In genomic region chrIII:7272828-7273227, ce11 we compare ENCODE assay signal across 5 worm cellular contexts.
TF ChIP-seq lines count a peak whose summit lies in the region.

No protein-coding gene starts in this region.

TF ChIP-seq in whole organism, L1 larva, 84 proteins besides CTCF, POLR2A, EP300 and RAD21 (continued from another document and continues in another):
- TF ChIP-seq zag-1 (tag; optimal IDR thresholded peaks at IDR 0.05; lab: Kevin White, UChicago), result no peak
- no peak for TF ChIP-seq ama-1 (optimal IDR thresholded peaks at IDR 0.05; lab: Kevin White, UChicago)
- TF ChIP-seq hpl-2 (GFP tag; optimal IDR thresholded peaks at IDR 0.05; lab: Kevin White, UChicago), result no peak
- TF ChIP-seq unc-98 (GFP tag; IDR thresholded peaks at IDR 0.05; lab: Robert Waterston, UW), result no peak
- no peak for TF ChIP-seq dsc-1 (tag; optimal IDR thresholded peaks at IDR 0.05; lab: Kevin White, UChicago)
- peak in 1 of 2 experiments; percentile 79 for TF ChIP-seq lin-35 (GFP tag; optimal IDR thresholded peaks at IDR 0.05; lab: Kevin White, UChicago)
- no peak for TF ChIP-seq fos-1 (tag; optimal IDR thresholded peaks at IDR 0.05; lab: Kevin White, UChicago)
- TF ChIP-seq sptf-1 (tag; optimal IDR thresholded peaks at IDR 0.05; lab: Kevin White, UChicago), result no peak
- TF ChIP-seq hlh-17 (GFP tag; optimal IDR thresholded peaks at IDR 0.05; lab: Kevin White, UChicago; ENCODE audit: borderline replicate concordance), result no peak
- peak; percentile 96 for TF ChIP-seq blmp-1 (tag; optimal IDR thresholded peaks at IDR 0.05; lab: Kevin White, UChicago)
- TF ChIP-seq ceh-88 (GFP tag; IDR thresholded peaks at IDR 0.05; lab: Robert Waterston, UW), result no peak
- TF ChIP-seq ztf-4 (tag; optimal IDR thresholded peaks at IDR 0.05; lab: Kevin White, UChicago), result peak; percentile 2
- TF ChIP-seq mep-1 (tag; optimal IDR thresholded peaks at IDR 0.05; lab: Kevin White, UChicago), result peak; percentile 82
- TF ChIP-seq sup-37 (GFP tag; optimal IDR thresholded peaks at IDR 0.05; lab: Kevin White, UChicago), result no peak
- no peak for TF ChIP-seq snpc-4 (tag; optimal IDR thresholded peaks at IDR 0.05; lab: Kevin White, UChicago)
- TF ChIP-seq efl-3 (GFP tag; optimal IDR thresholded peaks at IDR 0.05; lab: Kevin White, UChicago), result no peak
- no peak for TF ChIP-seq zip-4 (GFP tag; optimal IDR thresholded peaks at IDR 0.05; lab: Kevin White, UChicago)
- peak; percentile 46 for TF ChIP-seq lin-13 (GFP tag; optimal IDR thresholded peaks at IDR 0.05; lab: Kevin White, UChicago)
- TF ChIP-seq nhr-84 (tag; optimal IDR thresholded peaks at IDR 0.05; lab: Kevin White, UChicago), result no peak
- TF ChIP-seq jun-1 (tag; optimal IDR thresholded peaks at IDR 0.05; lab: Kevin White, UChicago), result no peak
- TF ChIP-seq lin-14 (GFP tag; optimal IDR thresholded peaks at IDR 0.05; lab: Kevin White, UChicago), result peak; percentile 87
- no peak for TF ChIP-seq sox-4 (tag; optimal IDR thresholded peaks at IDR 0.05; lab: Kevin White, UChicago)
- TF ChIP-seq vab-15 (tag; optimal IDR thresholded peaks at IDR 0.05; lab: Kevin White, UChicago), result no peak
- TF ChIP-seq C34B4.2 (tag; optimal IDR thresholded peaks at IDR 0.05; lab: Kevin White, UChicago), result no peak
- peak; percentile 27 for TF ChIP-seq rnt-1 (tag; optimal IDR thresholded peaks at IDR 0.05; lab: Kevin White, UChicago)
- no peak for TF ChIP-seq F16B12.6 (tag; optimal IDR thresholded peaks at IDR 0.05; lab: Kevin White, UChicago)
- TF ChIP-seq ces-1 (GFP tag; optimal IDR thresholded peaks at IDR 0.05; lab: Kevin White, UChicago), result no peak
- TF ChIP-seq ceh-8 (GFP tag; optimal IDR thresholded peaks at IDR 0.05; lab: Kevin White, UChicago), result no peak

TF ChIP-seq in whole organism, L2 larva, 48 proteins besides CTCF, POLR2A, EP300 and RAD21 (continued from another document):
- TF ChIP-seq nhr-129 (tag; optimal IDR thresholded peaks at IDR 0.05; lab: Kevin White, UChicago), result peak; percentile 89
- peak; percentile 92 for TF ChIP-seq nhr-21 (tag; optimal IDR thresholded peaks at IDR 0.05; lab: Kevin White, UChicago)
- TF ChIP-seq alr-1 (tag; optimal IDR thresholded peaks at IDR 0.05; lab: Kevin White, UChicago), result no peak
- peak; percentile 64 for TF ChIP-seq egl-27 (tag; optimal IDR thresholded peaks at IDR 0.05; lab: Kevin White, UChicago)

TF ChIP-seq in whole organism, L3 larva, 47 proteins besides CTCF, POLR2A, EP300 and RAD21 (continued from another document):
- TF ChIP-seq pqm-1 (tag; optimal IDR thresholded peaks at IDR 0.05; lab: Kevin White, UChicago), result peak; percentile 29
TF ChIP-seq in whole organism, L3 larva: peak in this region for 11.

TF ChIP-seq in whole organism, L4 larva, 104 proteins besides CTCF, POLR2A, EP300 and RAD21 (continued from another document):
- TF ChIP-seq pqm-1 (tag; optimal IDR thresholded peaks at IDR 0.05; lab: Kevin White, UChicago), result peak; percentile 70
- TF ChIP-seq lsy-2 (tag; optimal IDR thresholded peaks at IDR 0.05; lab: Kevin White, UChicago), result peak in 1 of 2 experiments; percentile 37
- 0 out of 2 replicates have a peak, but pooled peaks have one; percentile 17 for TF ChIP-seq dmd-9 (GFP tag; IDR thresholded peaks at IDR 0.05; lab: Robert Waterston, UW)
- TF ChIP-seq lin-1 (GFP tag; IDR thresholded peaks at IDR 0.05; lab: Robert Waterston, UW), result peak; percentile 36; the same call in 1 of the 2 replicates
- no peak for TF ChIP-seq gei-8 (GFP tag; optimal IDR thresholded peaks at IDR 0.05; lab: Kevin White, UChicago)
- TF ChIP-seq lim-7 (GFP tag; IDR thresholded peaks at IDR 0.05; lab: Robert Waterston, UW), result 0 out of 2 replicates have a peak, but pooled peaks have one; percentile 16
- peak; percentile 40 for TF ChIP-seq nhr-76 (tag; optimal IDR thresholded peaks at IDR 0.05; lab: Kevin White, UChicago)
- TF ChIP-seq arid-1 (GFP tag; conservative IDR thresholded peaks at IDR 0.05; lab: Robert Waterston, UW), result no peak
- TF ChIP-seq ceh-20 (GFP tag; IDR thresholded peaks at IDR 0.05; lab: Robert Waterston, UW), result no peak
- TF ChIP-seq dve-1 (tag; optimal IDR thresholded peaks at IDR 0.05; lab: Kevin White, UChicago; ENCODE audit: insufficient read depth), result peak; percentile 72
- TF ChIP-seq Y105C5A.15 (GFP tag; IDR thresholded peaks at IDR 0.05; lab: Robert Waterston, UW), result no peak
- no peak for TF ChIP-seq egl-27 (tag; optimal IDR thresholded peaks at IDR 0.05; lab: Kevin White, UChicago)
- no peak for TF ChIP-seq ces-1 (GFP tag; optimal IDR thresholded peaks at IDR 0.05; lab: Kevin White, UChicago)
- TF ChIP-seq ceh-32 (tag; optimal IDR thresholded peaks at IDR 0.05; lab: Kevin White, UChicago; ENCODE audit: poor library complexity), result no peak
- no peak for TF ChIP-seq tag-97 (GFP tag; IDR thresholded peaks at IDR 0.05; lab: Robert Waterston, UW)
- peak; percentile 7 for TF ChIP-seq nhr-77 (tag; optimal IDR thresholded peaks at IDR 0.05; lab: Kevin White, UChicago)
- TF ChIP-seq lir-3 (tag; optimal IDR thresholded peaks at IDR 0.05; lab: Kevin White, UChicago), result no peak
- TF ChIP-seq daf-16 (GFP tag; optimal IDR thresholded peaks at IDR 0.05; lab: Kevin White, UChicago), result no peak
- TF ChIP-seq daf-16 (tag; optimal IDR thresholded peaks at IDR 0.05; lab: Kevin White, UChicago), result no peak
- TF ChIP-seq nhr-11 (tag; optimal IDR thresholded peaks at IDR 0.05; lab: Kevin White, UChicago), result peak; percentile 23
- TF ChIP-seq mdl-1 (tag; optimal IDR thresholded peaks at IDR 0.05; lab: Kevin White, UChicago), result peak in 1 of 2 experiments; percentile 35
- TF ChIP-seq ZK546.5 (tag; optimal IDR thresholded peaks at IDR 0.05; lab: Kevin White, UChicago), result no peak
- TF ChIP-seq dpl-1 (GFP tag; optimal IDR thresholded peaks at IDR 0.05; lab: Kevin White, UChicago), result peak; percentile 6
- no peak for TF ChIP-seq ceh-62 (tag; optimal IDR thresholded peaks at IDR 0.05; lab: Kevin White, UChicago)

TF ChIP-seq in whole organism, young adult, 124 proteins besides CTCF, POLR2A, EP300 and RAD21 (continued from another document):
- TF ChIP-seq Y79H2A.3 (GFP tag; conservative IDR thresholded peaks at IDR 0.05; lab: Robert Waterston, UW), result no peak
- TF ChIP-seq nhr-179 (tag; optimal IDR thresholded peaks at IDR 0.05; lab: Kevin White, UChicago), result no peak
- TF ChIP-seq ztf-3 (GFP tag; optimal IDR thresholded peaks at IDR 0.05; lab: Kevin White, UChicago), result no peak
- no peak for TF ChIP-seq let-526 (GFP tag; IDR thresholded peaks at IDR 0.05; lab: Robert Waterston, UW)
- no peak for TF ChIP-seq nfya-1 (tag; optimal IDR thresholded peaks at IDR 0.05; lab: Kevin White, UChicago; ENCODE audit: borderline replicate concordance, insufficient read depth)
- no peak for TF ChIP-seq nhr-120 (GFP tag; IDR thresholded peaks at IDR 0.05; lab: Robert Waterston, UW)
- TF ChIP-seq Y53F4B.3 (GFP tag; IDR thresholded peaks at IDR 0.05; lab: Robert Waterston, UW), result no peak
- TF ChIP-seq lin-26 (GFP tag; IDR thresholded peaks at IDR 0.05; lab: Robert Waterston, UW), result peak; percentile 42; the same call in 1 of the 2 replicates
- no peak for TF ChIP-seq hlh-26 (GFP tag; conservative IDR thresholded peaks at IDR 0.05; lab: Robert Waterston, UW)
- TF ChIP-seq nhr-90 (tag; optimal IDR thresholded peaks at IDR 0.05; lab: Kevin White, UChicago), result peak; percentile 8
- no peak for TF ChIP-seq hrde-1 (tag; optimal IDR thresholded peaks at IDR 0.05; lab: Kevin White, UChicago; ENCODE audit: borderline replicate concordance)
- no peak for TF ChIP-seq atf-7 (tag; optimal IDR thresholded peaks at IDR 0.05; lab: Kevin White, UChicago)
- no peak for TF ChIP-seq madf-3 (GFP tag; IDR thresholded peaks at IDR 0.05; lab: Robert Waterston, UW)
- TF ChIP-seq F49E8.2 (tag; optimal IDR thresholded peaks at IDR 0.05; lab: Kevin White, UChicago; ENCODE audit: insufficient read depth), result no peak
- TF ChIP-seq rcor-1 (GFP tag; IDR thresholded peaks at IDR 0.05; lab: Robert Waterston, UW), result no peak
- no peak for TF ChIP-seq bed-1 (GFP tag; IDR thresholded peaks at IDR 0.05; lab: Robert Waterston, UW)
- no peak for TF ChIP-seq cebp-1 (GFP tag; IDR thresholded peaks at IDR 0.05; lab: Robert Waterston, UW)
- TF ChIP-seq cebp-1 (tag; optimal IDR thresholded peaks at IDR 0.05; lab: Kevin White, UChicago), result peak; percentile 45
- TF ChIP-seq B0019.2 (GFP tag; conservative IDR thresholded peaks at IDR 0.05; lab: Robert Waterston, UW), result no peak
- TF ChIP-seq F22D6.2 (tag; optimal IDR thresholded peaks at IDR 0.05; lab: Kevin White, UChicago), result no peak
- TF ChIP-seq attf-6 (GFP tag; IDR thresholded peaks at IDR 0.05; lab: Robert Waterston, UW), result no peak
- no peak for TF ChIP-seq him-1 (tag; optimal IDR thresholded peaks at IDR 0.05; lab: Kevin White, UChicago)
- no peak for TF ChIP-seq ZK185.1 (tag; optimal IDR thresholded peaks at IDR 0.05; lab: Kevin White, UChicago; ENCODE audit: poor library complexity, severe bottlenecking)
- no peak for TF ChIP-seq ccch-3 (GFP tag; optimal IDR thresholded peaks at IDR 0.05; lab: Kevin White, UChicago)
- no peak for TF ChIP-seq F57A8.1 (GFP tag; optimal IDR thresholded peaks at IDR 0.05; lab: Kevin White, UChicago)
- TF ChIP-seq nfya-2 (GFP tag; IDR thresholded peaks at IDR 0.05; lab: Robert Waterston, UW), result no peak
- no peak for TF ChIP-seq rpc-1 (optimal IDR thresholded peaks at IDR 0.05; lab: Kevin White, UChicago)
- no peak for TF ChIP-seq rpc-1 (tag; optimal IDR thresholded peaks at IDR 0.05; lab: Kevin White, UChicago)
- no peak for TF ChIP-seq ceh-58 (GFP tag; IDR thresholded peaks at IDR 0.05; lab: Robert Waterston, UW)
- TF ChIP-seq ama-1 (optimal IDR thresholded peaks at IDR 0.05; lab: Kevin White, UChicago), result no peak
- no peak for TF ChIP-seq ama-1 (GFP tag; optimal IDR thresholded peaks at IDR 0.05; lab: Kevin White, UChicago)
- no peak for TF ChIP-seq hmg-1.2 (GFP tag; IDR thresholded peaks at IDR 0.05; lab: Robert Waterston, UW)
- no peak for TF ChIP-seq lin-35 (GFP tag; optimal IDR thresholded peaks at IDR 0.05; lab: Kevin White, UChicago)
- no peak for TF ChIP-seq fkh-3 (tag; optimal IDR thresholded peaks at IDR 0.05; lab: Kevin White, UChicago)
- TF ChIP-seq die-1 (tag; optimal IDR thresholded peaks at IDR 0.05; lab: Kevin White, UChicago), result peak; percentile 8
- TF ChIP-seq F33H1.4 (GFP tag; IDR thresholded peaks at IDR 0.05; lab: Robert Waterston, UW), result no peak
- no peak for TF ChIP-seq unc-62 (GFP tag; optimal IDR thresholded peaks at IDR 0.05; lab: Kevin White, UChicago)
- TF ChIP-seq lin-40 (tag; optimal IDR thresholded peaks at IDR 0.05; lab: Kevin White, UChicago), result peak; percentile 51
- TF ChIP-seq B0336.3 (GFP tag; IDR thresholded peaks at IDR 0.05; lab: Robert Waterston, UW), result no peak
- no peak for TF ChIP-seq attf-5 (GFP tag; optimal IDR thresholded peaks at IDR 0.05; lab: Kevin White, UChicago)
- TF ChIP-seq lin-54 (GFP tag; optimal IDR thresholded peaks at IDR 0.05; lab: Kevin White, UChicago), result peak; percentile 3
- TF ChIP-seq ztf-26 (tag; optimal IDR thresholded peaks at IDR 0.05; lab: Kevin White, UChicago), result peak; percentile 63
- no peak for TF ChIP-seq ceh-91 (GFP tag; IDR thresholded peaks at IDR 0.05; lab: Robert Waterston, UW)
- TF ChIP-seq Y53G8AR.9 (GFP tag; conservative IDR thresholded peaks at IDR 0.05; lab: Robert Waterston, UW), result no peak
- TF ChIP-seq sptf-2 (GFP tag; optimal IDR thresholded peaks at IDR 0.05; lab: Kevin White, UChicago), result no peak
- TF ChIP-seq snpc-1.3 (tag; optimal IDR thresholded peaks at IDR 0.05; lab: Kevin White, UChicago; ENCODE audit: insufficient read depth), result no peak
- TF ChIP-seq egl-18 (GFP tag; IDR thresholded peaks at IDR 0.05; lab: Robert Waterston, UW), result no peak
- no peak for TF ChIP-seq ztf-22 (GFP tag; optimal IDR thresholded peaks at IDR 0.05; lab: Kevin White, UChicago)
- TF ChIP-seq ztf-6 (GFP tag; IDR thresholded peaks at IDR 0.05; lab: Robert Waterston, UW), result no peak
- no peak for TF ChIP-seq aptf-3 (GFP tag; IDR thresholded peaks at IDR 0.05; lab: Robert Waterston, UW)
- no peak for TF ChIP-seq hsf-1 (GFP tag; IDR thresholded peaks at IDR 0.05; lab: Robert Waterston, UW)
- no peak for TF ChIP-seq nfyb-1 (GFP tag; IDR thresholded peaks at IDR 0.05; lab: Robert Waterston, UW)
- no peak for TF ChIP-seq snpc-3.4 (tag; optimal IDR thresholded peaks at IDR 0.05; lab: Kevin White, UChicago)
- TF ChIP-seq mcd-1 (GFP tag; IDR thresholded peaks at IDR 0.05; lab: Robert Waterston, UW), result 0 out of 2 replicates have a peak, but pooled peaks have one; percentile 19
- no peak for TF ChIP-seq Y95B8A.8 (GFP tag; IDR thresholded peaks at IDR 0.05; lab: Robert Waterston, UW)
- TF ChIP-seq F39B2.1 (GFP tag; IDR thresholded peaks at IDR 0.05; lab: Robert Waterston, UW), result no peak
- TF ChIP-seq snpc-1.1 (tag; optimal IDR thresholded peaks at IDR 0.05; lab: Kevin White, UChicago; ENCODE audit: insufficient read depth), result no peak
- TF ChIP-seq ztf-18 (tag; optimal IDR thresholded peaks at IDR 0.05; lab: Kevin White, UChicago), result no peak
- no peak for TF ChIP-seq mes-4 (tag; optimal IDR thresholded peaks at IDR 0.05; lab: Kevin White, UChicago)
- no peak for TF ChIP-seq ceh-27 (GFP tag; optimal IDR thresholded peaks at IDR 0.05; lab: Kevin White, UChicago)
- TF ChIP-seq pha-4 (tag; optimal IDR thresholded peaks at IDR 0.05; lab: Kevin White, UChicago), result no peak
- no peak for TF ChIP-seq F55B11.4 (tag; optimal IDR thresholded peaks at IDR 0.05; lab: Kevin White, UChicago; ENCODE audit: borderline replicate concordance, insufficient read depth)
- no peak for TF ChIP-seq ztf-28 (GFP tag; IDR thresholded peaks at IDR 0.05; lab: Robert Waterston, UW)
- TF ChIP-seq ets-4 (GFP tag; optimal IDR thresholded peaks at IDR 0.05; lab: Kevin White, UChicago), result no peak
- TF ChIP-seq mxl-1 (tag; optimal IDR thresholded peaks at IDR 0.05; lab: Kevin White, UChicago), result no peak
- no peak for TF ChIP-seq C17E4.6 (GFP tag; IDR thresholded peaks at IDR 0.05; lab: Robert Waterston, UW)
TF ChIP-seq in whole organism, young adult: peak in this region for 11.
